Fruit fly (Drosophila melanogaster) whole organism, embryonic: ENCODE measurements around the gene Gmap.

Experiments used
- Adf1 ChIP-seq: fragments of 200-800 bp; sonication (Bioruptor generic); IDR thresholded peaks from 2 replicates; pipeline ENCODE4 v1.3.6; 2022; ENCODE audit warnings: missing biosample characterization, missing genetic modification characterization
- CG12219 ChIP-seq: fragments of 200-800 bp; sonication (Bioruptor generic); optimal IDR thresholded peaks from 3 replicates; lab custom pipeline; 2018; ENCODE audit warnings: missing biosample characterization, mild to moderate bottlenecking, missing genetic modification characterization
- CG14014 ChIP-seq: fragments of 200-800 bp; sonication (Bioruptor generic); IDR thresholded peaks from 2 replicates; pipeline ENCODE4 v1.3.6; 2022; ENCODE audit warnings: missing biosample characterization, missing genetic modification characterization
- CG15514 ChIP-seq: fragments of 200-800 bp; sonication (Bioruptor generic); optimal IDR thresholded peaks from 3 replicates; lab custom pipeline; 2017; ENCODE audit warnings: missing biosample characterization, missing genetic modification characterization, mild to moderate bottlenecking, moderate library complexity, missing genetic modification reagents
- CG17385 ChIP-seq: fragments of 200-800 bp; sonication (Bioruptor generic); optimal IDR thresholded peaks from 3 replicates; lab custom pipeline; 2018; ENCODE audit warnings: missing biosample characterization, mild to moderate bottlenecking, missing genetic modification characterization
- CG2875 ChIP-seq: fragments of 200-800 bp; sonication (Bioruptor generic); optimal IDR thresholded peaks from 2 replicates; lab custom pipeline; 2017; ENCODE audit warnings: missing biosample characterization, mild to moderate bottlenecking, missing genetic modification characterization, missing genetic modification reagents
- CG34224 ChIP-seq: fragments of 200-800 bp; sonication (Bioruptor generic); IDR thresholded peaks from 3 replicates; pipeline ENCODE4 v1.3.6; 2022; ENCODE audit warnings: missing biosample characterization, missing genetic modification characterization; ENCODE audit not compliant: partially characterized antibody
- CG4707 ChIP-seq: fragments of 200-800 bp; sonication (Bioruptor generic); optimal IDR thresholded peaks from 2 replicates; lab custom pipeline; 2018; ENCODE audit warnings: missing biosample characterization, mild to moderate bottlenecking, missing genetic modification characterization, moderate library complexity
- CG4820 ChIP-seq: fragments of 200-800 bp; sonication (Bioruptor generic); optimal IDR thresholded peaks from 3 replicates; lab custom pipeline; 2016; ENCODE audit warnings: missing biosample characterization, missing genetic modification characterization
- CG5953 ChIP-seq: fragments of 200-800 bp; sonication (Bioruptor generic); IDR thresholded peaks from 2 replicates; pipeline ENCODE4 v1.3.6; 2022; ENCODE audit warnings: missing biosample characterization, missing genetic modification characterization
- CG6683 ChIP-seq: fragments of 200-800 bp; sonication (Bioruptor generic); optimal IDR thresholded peaks from 2 replicates; lab custom pipeline; 2017; ENCODE audit warnings: missing biosample characterization, mild to moderate bottlenecking, missing genetic modification characterization, missing genetic modification reagents
- CG9609 ChIP-seq: fragments of 200-800 bp; sonication (Bioruptor generic); optimal IDR thresholded peaks from 3 replicates; lab custom pipeline; 2016; ENCODE audit warnings: missing biosample characterization, missing genetic modification characterization
- CG9797 ChIP-seq: fragments of 200-800 bp; sonication (Bioruptor generic); optimal IDR thresholded peaks from 3 replicates; lab custom pipeline; 2018; ENCODE audit warnings: missing biosample characterization, mild to moderate bottlenecking, missing genetic modification characterization
- D19A ChIP-seq: fragments of 200-800 bp; optimal IDR thresholded peaks from 3 replicates; lab custom pipeline; 2019; ENCODE audit warnings: missing biosample characterization, mild to moderate bottlenecking, missing genetic modification characterization, moderate library complexity
- Deaf1 ChIP-seq: fragments of 200-800 bp; optimal IDR thresholded peaks from 3 replicates; lab custom pipeline; 2019; ENCODE audit warnings: missing biosample characterization, mild to moderate bottlenecking, missing genetic modification characterization, moderate library complexity
- Dfd ChIP-seq, 2 experiments: fragments of >200 bp; optimal IDR thresholded peaks; 2 replicates each; lab custom pipeline; 2017; ENCODE audit warnings: missing biosample characterization in 2 of 2, missing genetic modification characterization in 2 of 2
- Dref ChIP-seq: fragments of 200-800 bp; sonication (Bioruptor generic); IDR thresholded peaks from 2 replicates; pipeline ENCODE4 v1.3.6; 2022; ENCODE audit warnings: missing biosample characterization, missing genetic modification characterization
- Ets65A ChIP-seq: fragments of 200-800 bp; sonication (Bioruptor generic); peaks from one replicate; lab custom pipeline; 2016; ENCODE audit warnings: missing biosample characterization, missing genetic modification characterization
- Ets97D ChIP-seq: fragments of 200-800 bp; sonication (Bioruptor generic); optimal IDR thresholded peaks from 3 replicates; lab custom pipeline; 2016; ENCODE audit warnings: missing biosample characterization, missing genetic modification characterization
- MBD-R2 ChIP-seq: fragments of 200-800 bp; sonication (Bioruptor generic); IDR thresholded peaks from 2 replicates; pipeline ENCODE4 v1.3.6; 2022; ENCODE audit warnings: missing biosample characterization, missing genetic modification characterization
- Mes4 ChIP-seq: fragments of 200-800 bp; sonication (Bioruptor generic); optimal IDR thresholded peaks from 2 replicates; lab custom pipeline; 2016; ENCODE audit warnings: missing biosample characterization, missing genetic modification characterization
- NC2β ChIP-seq: fragments of 200-800 bp; sonication (Bioruptor generic); optimal IDR thresholded peaks from 2 replicates; lab custom pipeline; 2016; ENCODE audit warnings: missing biosample characterization, missing genetic modification characterization
- PHDP ChIP-seq: fragments of 200-800 bp; sonication (Bioruptor generic); optimal IDR thresholded peaks from 3 replicates; lab custom pipeline; 2018; ENCODE audit warnings: missing biosample characterization, mild to moderate bottlenecking, missing genetic modification characterization, moderate library complexity
- Side ChIP-seq: fragments of 200-800 bp; sonication (Bioruptor generic); optimal IDR thresholded peaks from 2 replicates; lab custom pipeline; 2016; ENCODE audit warnings: missing biosample characterization, missing genetic modification characterization
- Sry-δ ChIP-seq: fragments of 200-800 bp; sonication (Bioruptor generic); optimal IDR thresholded peaks from 2 replicates; lab custom pipeline; 2016; ENCODE audit warnings: missing biosample characterization, missing genetic modification characterization
- Trl ChIP-seq, 3 experiments: fragments of >200 bp in 2 of 3; fragments of 200-800 bp in 1 of 3; sonication (Bioruptor generic) in 1 of 3; optimal IDR thresholded peaks; 2 replicates in 1 of 3; 3 replicates in 2 of 3; lab custom pipeline; 2016 to 2017; ENCODE audit warnings: missing biosample characterization in 1 of 3, missing genetic modification characterization in 1 of 3
- ab ChIP-seq: fragments of 200-800 bp; sonication (Bioruptor generic); optimal IDR thresholded peaks from 2 replicates; lab custom pipeline; 2016; ENCODE audit warnings: missing biosample characterization, missing genetic modification characterization
- aop ChIP-seq: fragments of 200-800 bp; sonication (Bioruptor generic); IDR thresholded peaks from 2 replicates; pipeline ENCODE4 v1.3.6; 2022; ENCODE audit warnings: missing biosample characterization, missing genetic modification characterization
- croc ChIP-seq: fragments of 200-800 bp; sonication (Bioruptor generic); conservative IDR thresholded peaks from 3 replicates; pipeline ENCODE4 v1.3.6; 2022; ENCODE audit warnings: missing biosample characterization, missing genetic modification characterization
- crol ChIP-seq: fragments of 200-800 bp; sonication (Bioruptor generic); IDR thresholded peaks from 2 replicates; pipeline ENCODE4 v1.3.6; 2022; ENCODE audit warnings: missing biosample characterization, missing genetic modification characterization
- da ChIP-seq: fragments of 200-800 bp; sonication (Bioruptor generic); optimal IDR thresholded peaks from 2 replicates; lab custom pipeline; 2016; ENCODE audit warnings: missing biosample characterization, missing genetic modification characterization
- dati ChIP-seq: fragments of 200-800 bp; sonication (Bioruptor generic); IDR thresholded peaks from 2 replicates; pipeline ENCODE4 v1.3.6; 2022; ENCODE audit warnings: missing biosample characterization, missing genetic modification characterization
- ems ChIP-seq: fragments of 200-800 bp; sonication (Bioruptor generic); optimal IDR thresholded peaks from 3 replicates; lab custom pipeline; 2016; ENCODE audit warnings: missing biosample characterization, missing genetic modification characterization
- eyg ChIP-seq: fragments of 200-800 bp; sonication (Bioruptor generic); optimal IDR thresholded peaks from 3 replicates; lab custom pipeline; 2016; ENCODE audit warnings: missing biosample characterization, missing genetic modification characterization
- gcm2 ChIP-seq: fragments of 200-800 bp; sonication (Bioruptor generic); optimal IDR thresholded peaks from 2 replicates; lab custom pipeline; 2016; ENCODE audit warnings: missing biosample characterization, missing genetic modification characterization
- grn ChIP-seq: fragments of 200-800 bp; sonication (Bioruptor generic); optimal IDR thresholded peaks from 3 replicates; lab custom pipeline; 2017; ENCODE audit warnings: missing biosample characterization, missing genetic modification characterization
- gsb ChIP-seq: fragments of 200-800 bp; sonication (Bioruptor generic); IDR thresholded peaks from 2 replicates; pipeline ENCODE4 v1.3.6; 2022; ENCODE audit warnings: missing biosample characterization, missing genetic modification characterization
- hb ChIP-seq: fragments of 200-800 bp; sonication (Bioruptor generic); IDR thresholded peaks from 3 replicates; pipeline ENCODE4 v1.3.6; 2022; ENCODE audit warnings: missing biosample characterization, missing genetic modification characterization; ENCODE audit not compliant: partially characterized antibody
- ken ChIP-seq: fragments of 200-800 bp; sonication (Bioruptor generic); IDR thresholded peaks from 3 replicates; pipeline ENCODE4 v1.3.6; 2022; ENCODE audit warnings: missing biosample characterization, missing genetic modification characterization
- pb ChIP-seq: fragments of 200-800 bp; sonication (Bioruptor generic); optimal IDR thresholded peaks from 3 replicates; lab custom pipeline; 2016; ENCODE audit warnings: missing biosample characterization, missing genetic modification characterization
- phol ChIP-seq: fragments of 200-800 bp; sonication (Bioruptor generic); optimal IDR thresholded peaks from 3 replicates; lab custom pipeline; 2018; ENCODE audit warnings: missing biosample characterization, mild to moderate bottlenecking, missing genetic modification characterization, moderate library complexity
- pum ChIP-seq: fragments of 200-800 bp; sonication (Bioruptor generic); optimal IDR thresholded peaks from 2 replicates; lab custom pipeline; 2016; ENCODE audit warnings: missing biosample characterization, missing genetic modification characterization
- repo ChIP-seq: fragments of 200-800 bp; sonication (Bioruptor generic); optimal IDR thresholded peaks from 2 replicates; lab custom pipeline; 2016; ENCODE audit warnings: missing biosample characterization, missing genetic modification characterization
- seq ChIP-seq: fragments of 200-800 bp; sonication (Bioruptor generic); IDR thresholded peaks from 2 replicates; pipeline ENCODE4 v1.3.6; 2022; ENCODE audit warnings: missing biosample characterization, missing genetic modification characterization
- sim ChIP-seq: fragments of 200-800 bp; sonication (Bioruptor generic); IDR thresholded peaks from 2 replicates; pipeline ENCODE4 v1.3.6; 2022; ENCODE audit warnings: missing biosample characterization, missing genetic modification characterization
- stwl ChIP-seq: fragments of 200-800 bp; sonication (Bioruptor generic); optimal IDR thresholded peaks from 3 replicates; lab custom pipeline; 2018; ENCODE audit warnings: missing biosample characterization, mild to moderate bottlenecking, missing genetic modification characterization, moderate library complexity
- toy ChIP-seq: fragments of 200-800 bp; sonication (Bioruptor generic); IDR thresholded peaks from 2 replicates; pipeline ENCODE4 v1.3.6; 2022; ENCODE audit warnings: missing biosample characterization, missing genetic modification characterization

Gmap gene

dm6 chrX:15498791-15499190, 12.1 kb downstream of the Gmap start (continued):
- TF ChIP-seq D19A: peak; percentile 12
- TF ChIP-seq Ets97D: peak; percentile 35
- TF ChIP-seq MBD-R2: 0 out of 2 replicates have a peak, but pooled peaks have one; percentile 12
- peak; percentile 43; the same call in 1 of the 2 replicates for TF ChIP-seq CG14014
- peak; percentile 33 for TF ChIP-seq Mes4 (GFP tag; lab: Kevin White, UChicago)
- no peak for TF ChIP-seq dati (GFP tag; lab: Robert Waterston, UW)
- no peak for TF ChIP-seq CG2875
- TF ChIP-seq repo (GFP tag; lab: Kevin White, UChicago): no peak
- TF ChIP-seq CG9609 (GFP tag; lab: Kevin White, UChicago): no peak
- no peak for TF ChIP-seq Dfd (GFP tag; optimal IDR thresholded peaks at IDR 0.05; lab: Kevin White, UChicago)
- TF ChIP-seq CG6683: no peak
- TF ChIP-seq ab (GFP tag; lab: Kevin White, UChicago): no peak
- no peak for TF ChIP-seq aop (GFP tag; lab: Robert Waterston, UW)
- TF ChIP-seq Sry-δ (GFP tag; lab: Kevin White, UChicago): peak; percentile 16
- no peak for TF ChIP-seq croc (GFP tag; lab: Robert Waterston, UW)
- TF ChIP-seq pb (GFP tag; lab: Kevin White, UChicago): peak; percentile 12
- TF ChIP-seq CG12219 (GFP tag; lab: Kevin White, UChicago): no peak
- TF ChIP-seq stwl: peak; percentile 49
- no peak for TF ChIP-seq Side (GFP tag; lab: Kevin White, UChicago)
- TF ChIP-seq Dref: no peak
- peak; percentile 25 for TF ChIP-seq CG4707 (GFP tag; lab: Kevin White, UChicago)
- TF ChIP-seq da (GFP tag; lab: Kevin White, UChicago): no peak
- no peak for TF ChIP-seq phol (tag; lab: Kevin White, UChicago)
- peak; percentile 40; the same call in 1 of the 2 replicates for TF ChIP-seq sim (GFP tag; lab: Robert Waterston, UW)
- TF ChIP-seq pum (GFP tag; lab: Kevin White, UChicago): no peak
- no peak for TF ChIP-seq Ets65A (GFP tag; lab: Kevin White, UChicago)
- TF ChIP-seq NC2β (GFP tag; lab: Kevin White, UChicago): peak; percentile 29
- TF ChIP-seq Trl (optimal IDR thresholded peaks at IDR 0.05; lab: Kevin White, UChicago): no peak
- peak; percentile 21 for TF ChIP-seq Trl (GFP tag; optimal IDR thresholded peaks at IDR 0.05; lab: Kevin White, UChicago)
- no peak for TF ChIP-seq hb
- TF ChIP-seq toy (GFP tag; lab: Robert Waterston, UW): no peak
- peak; percentile 13 for TF ChIP-seq grn (GFP tag; lab: Kevin White, UChicago)
- peak; percentile 35 for TF ChIP-seq CG15514 (GFP tag; lab: Kevin White, UChicago)
- TF ChIP-seq gsb (GFP tag; lab: Robert Waterston, UW): no peak
- peak; percentile 47; the same call in 1 of the 2 replicates for TF ChIP-seq Adf1
- TF ChIP-seq seq (GFP tag; lab: Robert Waterston, UW): no peak
- no peak for TF ChIP-seq CG17385 (GFP tag; lab: Kevin White, UChicago)
- TF ChIP-seq eyg (GFP tag; lab: Kevin White, UChicago): no peak
- peak; percentile 20 for TF ChIP-seq ems (GFP tag; lab: Kevin White, UChicago)
- no peak for TF ChIP-seq CG34224 (GFP tag; lab: Robert Waterston, UW)
- TF ChIP-seq gcm2 (GFP tag; lab: Kevin White, UChicago): no peak
- TF ChIP-seq PHDP (tag; lab: Kevin White, UChicago): peak; percentile 21
- TF ChIP-seq CG5953 (GFP tag; lab: Robert Waterston, UW): no peak
- peak; percentile 99 for TF ChIP-seq Deaf1 (tag; lab: Kevin White, UChicago)
- no peak for TF ChIP-seq CG9797 (GFP tag; lab: Kevin White, UChicago)
- TF ChIP-seq crol (GFP tag; lab: Robert Waterston, UW): peak; percentile 30; the same call in 1 of the 2 replicates
- TF ChIP-seq CG4820 (GFP tag; lab: Kevin White, UChicago): no peak
- 0 out of 3 replicates have a peak, but pooled peaks have one; percentile 44 for TF ChIP-seq ken (GFP tag; lab: Robert Waterston, UW)
